Worm (Caenorhabditis elegans): ENCODE results near the gene F44B9.5.

Gene F44B9.5

DNA sequence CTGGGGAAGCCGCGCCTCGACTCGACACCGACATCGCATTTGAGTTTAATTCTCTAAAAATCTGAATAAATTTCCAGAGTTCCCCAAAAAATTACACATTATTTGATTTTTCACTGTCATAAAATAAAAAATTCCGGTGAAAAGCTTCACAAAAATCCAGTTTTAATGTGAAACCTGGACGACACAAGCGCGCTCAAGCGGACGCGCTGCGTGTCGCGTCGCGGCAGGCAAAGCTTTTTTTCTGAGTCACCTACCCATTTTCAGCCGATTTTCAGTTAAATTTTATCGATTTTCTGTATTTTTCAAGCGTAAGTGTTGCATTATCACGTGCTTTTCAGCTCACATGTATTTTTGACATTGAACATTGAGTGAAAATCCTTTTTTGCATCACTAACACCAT, 6.6 kb downstream of the F44B9.5 start, which contains the start of gene cit-1.1:
cit-1.1 (minus strand) TSS at position 53 of the 400 bp plus-strand sequence.
- TF ChIP-seq ceh-40 (GFP tag; IDR thresholded peaks at IDR 0.05) (no peak), madf-3 (GFP tag; IDR thresholded peaks at IDR 0.05) (peak; percentile 97), let-607 (tag; optimal IDR thresholded peaks at IDR 0.05) (no peak), F57C9.4 (tag; optimal IDR thresholded peaks at IDR 0.05) (no peak), fkh-3 (tag; optimal IDR thresholded peaks at IDR 0.05) (no peak), nhr-80 (tag; optimal IDR thresholded peaks at IDR 0.05) (peak; percentile 15), F10E7.11 (tag; optimal IDR thresholded peaks at IDR 0.05) (no peak), lsl-1 (GFP tag; optimal IDR thresholded peaks at IDR 0.05) (no peak)

DNA sequence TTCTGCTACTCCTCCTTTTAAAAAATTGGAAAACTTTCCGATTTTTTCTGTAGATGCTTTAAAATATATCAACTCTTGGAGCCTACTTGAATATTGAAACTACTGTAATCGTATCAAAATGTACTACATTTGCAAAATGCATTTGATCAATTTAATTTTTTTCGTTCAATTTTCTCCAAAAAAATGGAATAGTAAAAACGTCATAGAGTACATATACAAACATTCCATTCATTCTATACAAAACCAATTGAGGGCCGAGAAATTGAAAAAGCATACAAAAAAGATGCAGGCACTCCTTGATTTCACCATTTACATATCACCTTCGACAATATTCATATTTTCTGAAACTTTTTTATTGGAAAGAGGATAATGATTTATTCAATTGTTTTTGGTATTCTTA, 12.2 kb downstream of the F44B9.5 start, which contains the start of gene C06G4.6:
C06G4.6 (plus strand) TSS at position 301 of the 400 bp plus-strand sequence.
- TF ChIP-seq cebp-2 (GFP tag; IDR thresholded peaks at IDR 0.05) (no peak), lin-35 (GFP tag; optimal IDR thresholded peaks at IDR 0.05) (no peak)

DNA sequence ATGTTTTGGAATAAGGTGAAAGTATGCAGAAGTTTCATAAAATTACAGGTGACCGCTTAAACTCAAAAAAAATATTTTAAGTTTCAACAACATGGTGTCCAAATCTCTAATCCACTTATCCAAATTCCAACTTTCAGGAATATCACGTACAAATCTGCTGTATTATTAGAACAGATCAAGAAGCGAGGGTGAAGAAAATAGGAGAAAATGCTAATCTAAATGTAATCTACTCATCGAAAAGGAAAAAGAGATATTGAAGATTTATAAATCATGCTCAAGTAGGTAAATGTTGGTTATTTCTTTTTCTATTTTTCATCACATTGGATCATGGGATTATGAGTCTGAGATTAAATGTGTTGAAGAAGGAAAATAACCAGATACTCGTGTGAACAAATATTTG, 14.8 kb downstream of the F44B9.5 start:
- TF ChIP-seq sdz-38 (tag; optimal IDR thresholded peaks at IDR 0.05) = no peak
- TF ChIP-seq snpc-1.1 (tag; optimal IDR thresholded peaks at IDR 0.05; ENCODE audit: insufficient read depth) = no peak
- TF ChIP-seq bed-2 (GFP tag; IDR thresholded peaks at IDR 0.05) = no peak
- no peak for TF ChIP-seq snpc-3.4 (tag; optimal IDR thresholded peaks at IDR 0.05)

DNA sequence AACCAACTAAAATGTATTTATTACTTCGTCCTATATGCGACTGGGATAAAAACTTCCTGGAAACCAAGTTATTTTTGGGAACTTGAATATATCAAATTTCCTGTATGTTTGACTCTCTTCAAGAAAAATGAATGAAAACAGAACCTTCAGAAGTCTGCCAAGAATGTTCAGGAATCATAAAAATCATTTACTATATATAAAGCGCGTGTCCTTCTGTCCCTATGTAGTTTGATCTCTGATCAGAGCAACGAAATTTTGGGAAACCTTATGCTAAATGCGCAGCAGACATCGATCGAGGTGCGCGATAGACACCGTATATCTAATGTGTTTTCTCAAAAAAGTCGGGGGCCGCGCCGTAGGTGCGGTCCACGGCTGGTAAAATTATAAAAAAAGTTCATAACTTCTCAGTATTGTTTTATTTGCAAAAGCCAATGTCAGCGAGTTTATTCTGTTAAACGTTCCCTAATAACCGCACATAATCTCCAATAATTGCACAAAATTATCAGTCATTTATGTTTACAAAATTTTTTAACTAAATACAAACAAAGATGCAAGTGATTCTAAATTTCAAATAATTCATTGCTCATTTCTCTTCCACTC, 18.8 kb downstream of the F44B9.5 start:
- TF ChIP-seq snpc-1.1 (tag; optimal IDR thresholded peaks at IDR 0.05; ENCODE audit: insufficient read depth) = peak; percentile 61
- peak; percentile 48; the same call in 1 of the 2 replicates for TF ChIP-seq hmg-1.2 (GFP tag; IDR thresholded peaks at IDR 0.05)
- TF ChIP-seq snpc-4 (GFP tag; optimal IDR thresholded peaks at IDR 0.05) = no peak
- peak in 2 of 4 experiments; percentile 77 to 89 for TF ChIP-seq snpc-4 (tag; optimal IDR thresholded peaks at IDR 0.05)
- no peak for TF ChIP-seq lin-54 (GFP tag; optimal IDR thresholded peaks at IDR 0.05)

DNA sequence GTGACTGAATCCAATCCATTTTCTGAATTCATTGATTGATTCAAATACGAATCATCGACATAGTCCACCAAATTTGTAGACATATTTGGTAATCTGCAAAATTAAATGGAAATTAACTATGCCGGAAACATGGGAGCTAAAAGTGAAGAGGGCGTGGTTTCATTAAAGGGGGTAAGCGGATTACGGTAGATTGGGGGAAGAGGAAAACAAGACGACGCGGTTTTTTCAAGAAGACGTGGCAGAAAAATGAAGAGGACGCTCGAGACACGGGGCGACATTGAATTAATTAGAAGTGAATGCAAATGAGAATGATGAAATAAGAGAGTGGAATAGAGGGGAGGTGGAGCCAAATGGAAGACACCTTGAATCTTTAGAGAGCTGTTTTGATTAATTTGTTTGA, 20.0 kb downstream of the F44B9.5 start, which contains the start of gene npr-17:
npr-17 (minus strand) TSS at position 101 of the 400 bp plus-strand sequence.
- no peak for TF ChIP-seq let-526 (GFP tag; IDR thresholded peaks at IDR 0.05)
- no peak for TF ChIP-seq hsf-1 (GFP tag; IDR thresholded peaks at IDR 0.05)
- TF ChIP-seq ztf-18 (tag; optimal IDR thresholded peaks at IDR 0.05) = no peak
- TF ChIP-seq unc-130 (GFP tag; optimal IDR thresholded peaks at IDR 0.05) = no peak
- TF ChIP-seq sea-2 (GFP tag; IDR thresholded peaks at IDR 0.05) = no peak
- TF ChIP-seq mes-4 (tag; optimal IDR thresholded peaks at IDR 0.05) = no peak
- no peak for TF ChIP-seq tlf-1 (GFP tag; optimal IDR thresholded peaks at IDR 0.05)
- no peak for TF ChIP-seq ceh-91 (GFP tag; IDR thresholded peaks at IDR 0.05)
- TF ChIP-seq sdz-38 (tag; optimal IDR thresholded peaks at IDR 0.05) = no peak

DNA sequence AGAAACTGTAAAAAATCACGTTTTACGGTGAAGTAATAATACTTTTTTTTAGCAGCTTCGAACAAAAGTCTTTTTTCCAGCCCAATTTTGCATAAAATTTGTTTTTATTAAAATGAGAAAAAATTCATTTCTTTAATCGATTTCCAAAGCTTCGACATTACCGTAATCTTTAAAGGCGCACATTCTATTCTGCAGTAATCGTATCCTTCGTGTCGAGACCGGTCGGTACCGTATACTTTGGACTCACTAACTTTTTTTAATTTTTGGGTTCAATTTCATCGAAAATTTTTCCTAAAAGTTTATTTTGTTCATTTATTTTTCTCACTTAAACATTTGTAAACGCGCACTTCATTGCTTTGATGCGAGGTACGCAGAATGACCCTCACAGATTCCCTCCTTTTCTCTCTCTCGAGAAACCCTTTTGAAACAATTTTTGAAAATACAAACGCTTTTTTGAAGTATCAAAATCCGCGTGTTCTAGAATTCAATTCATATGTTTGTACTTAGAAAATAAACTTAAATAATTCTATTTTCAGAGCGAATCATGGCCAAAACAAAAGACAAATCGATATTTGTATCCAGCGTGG, 29.7 kb downstream of the F44B9.5 start, which contains the start of gene hrpk-2:
hrpk-2 (plus strand) TSS at position 537 of the 587 bp plus-strand sequence.
- TF ChIP-seq F55B11.4 (tag; optimal IDR thresholded peaks at IDR 0.05; ENCODE audit: borderline replicate concordance, insufficient read depth) (no peak), snpc-3.4 (tag; optimal IDR thresholded peaks at IDR 0.05) (peak; percentile 28), xnd-1 (tag; optimal IDR thresholded peaks at IDR 0.05) (peak; percentile 27), F33H1.4 (GFP tag; IDR thresholded peaks at IDR 0.05) (peak; percentile 73), lsl-1 (GFP tag; optimal IDR thresholded peaks at IDR 0.05) (peak; percentile 81), ztf-25 (GFP tag; IDR thresholded peaks at IDR 0.05) (no peak), B0019.2 (GFP tag; conservative IDR thresholded peaks at IDR 0.05) (peak; percentile 19; the same call in 1 of the 2 replicates), F57A8.1 (GFP tag; optimal IDR thresholded peaks at IDR 0.05) (no peak), ceh-58 (GFP tag; IDR thresholded peaks at IDR 0.05) (no peak), F10E7.11 (tag; optimal IDR thresholded peaks at IDR 0.05) (no peak), gei-17 (GFP tag; optimal IDR thresholded peaks at IDR 0.05) (no peak), madf-6 (GFP tag; IDR thresholded peaks at IDR 0.05) (peak; percentile 65; the same call in 1 of the 2 replicates), mcd-1 (GFP tag; IDR thresholded peaks at IDR 0.05) (no peak)
